Fruit fly (Drosophila melanogaster): ENCODE measurements around the gene mRRF1.

- TF ChIP-seq Jra (GFP tag; optimal IDR thresholded peaks at IDR 0.05) (no peak), Dfd (GFP tag; optimal IDR thresholded peaks at IDR 0.05) (no peak), dmrt93B (GFP tag; optimal IDR thresholded peaks at IDR 0.05) (no peak), Rel (GFP tag; optimal IDR thresholded peaks at IDR 0.05) (no peak), Rel (tag; optimal IDR thresholded peaks at IDR 0.05) (peak; percentile 33), fru (GFP tag; optimal IDR thresholded peaks at IDR 0.05) (no peak), Hnf4 (GFP tag; optimal IDR thresholded peaks at IDR 0.05) (no peak), Abd-B (GFP tag; optimal IDR thresholded peaks at IDR 0.05) (no peak), CG32264 (GFP tag; optimal IDR thresholded peaks at IDR 0.05) (no peak), Hr83 (GFP tag; optimal IDR thresholded peaks at IDR 0.05; ENCODE audit: poor library complexity, severe bottlenecking) (no peak), psq (GFP tag; optimal IDR thresholded peaks at IDR 0.05) (no peak), Vsx2 (GFP tag; optimal IDR thresholded peaks at IDR 0.05; ENCODE audit: partially characterized antibody) (peak; percentile 40), h (GFP tag; optimal IDR thresholded peaks at IDR 0.05) (peak; percentile 3), Sp1 (GFP tag; optimal IDR thresholded peaks at IDR 0.05) (no peak)
These were observed 23.9 kb upstream of the mRRF1 start for dm6 chr3L:9340232-9340631.

Data from whole organism, wandering third instar larva.